Fruit fly (Drosophila melanogaster) whole organism, adult: Measurements from ENCODE around the gene Sec5.

Experiments used
- CG14711 ChIP-seq: fragments of 200-800 bp; sonication (Bioruptor generic); optimal IDR thresholded peaks from 2 replicates; lab custom pipeline; 2018; ENCODE audit warnings: missing biosample characterization, mild to moderate bottlenecking, missing genetic modification characterization, moderate library complexity
- cic ChIP-seq: fragments of 200-800 bp; sonication (Bioruptor generic); optimal IDR thresholded peaks from 2 replicates; lab custom pipeline; 2017; ENCODE audit warnings: missing biosample characterization, mild to moderate bottlenecking, missing genetic modification characterization, moderate library complexity
- pad ChIP-seq: fragments of 200-800 bp; sonication (Bioruptor generic); optimal IDR thresholded peaks from 3 replicates; lab custom pipeline; 2017; ENCODE audit warnings: missing biosample characterization, missing genetic modification characterization, mild to moderate bottlenecking, moderate library complexity, missing genetic modification reagents
- tj ChIP-seq: fragments of 200-800 bp; sonication (Bioruptor generic); optimal IDR thresholded peaks from 3 replicates; lab custom pipeline; 2017; ENCODE audit warnings: missing biosample characterization, mild to moderate bottlenecking, missing genetic modification characterization, moderate library complexity
- toe ChIP-seq: fragments of 200-800 bp; sonication (Bioruptor generic); optimal IDR thresholded peaks from 2 replicates; lab custom pipeline; 2016; ENCODE audit warnings: missing biosample characterization, missing genetic modification characterization

DNA sequence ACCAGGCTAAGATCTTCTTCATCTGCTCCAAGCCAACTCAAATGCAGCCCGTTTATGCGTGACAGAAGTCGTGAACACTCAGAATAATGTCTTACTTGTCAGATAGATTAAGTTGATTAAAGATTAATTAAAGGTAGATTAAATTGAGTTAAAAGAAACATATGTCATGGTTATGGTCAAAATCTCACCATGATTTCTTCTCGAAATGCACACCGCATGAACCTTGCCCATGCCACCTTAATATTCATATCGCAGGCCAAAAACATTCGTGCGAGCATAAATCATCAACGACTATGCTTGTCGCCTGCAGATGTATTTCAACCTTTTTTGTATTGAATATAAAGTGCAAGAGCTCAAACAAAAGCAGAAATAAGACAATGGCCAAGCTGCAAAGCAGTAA lies 20.0 kb upstream of the Sec5 start:
- TF ChIP-seq pad (GFP tag; lab: Kevin White, UChicago) (no peak), cic (GFP tag; lab: Kevin White, UChicago) (no peak), CG14711 (tag; lab: Kevin White, UChicago) (peak; percentile 3), tj (GFP tag; lab: Kevin White, UChicago) (no peak), toe (GFP tag; lab: Kevin White, UChicago) (no peak)
